Worm (Caenorhabditis elegans): ENCODE results near the gene dpy-28.

dpy-28 gene

DNA sequence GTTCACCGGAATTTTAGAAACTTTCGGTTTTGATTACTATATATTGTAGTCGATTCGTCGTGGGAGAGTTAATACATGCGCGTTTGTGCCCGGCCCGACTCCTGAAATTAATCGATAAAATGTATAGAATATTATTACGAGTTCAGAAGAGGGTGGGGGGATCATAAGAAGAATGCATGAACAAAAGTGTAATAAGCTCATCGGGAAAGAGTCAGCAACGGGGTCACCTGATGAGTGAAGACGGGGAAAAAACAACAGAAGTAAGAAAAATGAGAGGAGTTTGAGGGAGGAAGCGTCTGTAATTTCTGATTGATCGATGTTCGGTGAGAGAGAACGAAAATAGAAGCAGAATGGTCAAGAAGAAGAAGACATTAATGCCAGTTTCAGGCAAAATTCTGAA, 46.8 kb upstream of the dpy-28 start, which contains the start of gene W09D10.4:
Gene W09D10.4 (minus strand): TSS at position 101 of the 400 bp plus-strand sequence.
- TF ChIP-seq nhr-90 (tag; optimal IDR thresholded peaks at IDR 0.05) (no peak), cebp-1 (GFP tag; IDR thresholded peaks at IDR 0.05) (no peak), cebp-1 (tag; optimal IDR thresholded peaks at IDR 0.05) (peak; percentile 4)

ce11 chrIII:10717479-10717878, 45.5 kb upstream of the dpy-28 start:
- TF ChIP-seq attf-6 (GFP tag; IDR thresholded peaks at IDR 0.05) (no peak), tlf-1 (GFP tag; optimal IDR thresholded peaks at IDR 0.05) (peak; percentile 24), B0019.2 (GFP tag; conservative IDR thresholded peaks at IDR 0.05) (no peak), ztf-25 (GFP tag; IDR thresholded peaks at IDR 0.05) (no peak), egrh-3 (GFP tag; IDR thresholded peaks at IDR 0.05) (no peak), athp-1 (tag; optimal IDR thresholded peaks at IDR 0.05) (no peak), snpc-4 (GFP tag; optimal IDR thresholded peaks at IDR 0.05) (no peak), snpc-4 (tag; optimal IDR thresholded peaks at IDR 0.05) (peak in 2 of 4 experiments; percentile 4 to 19), snpc-3.4 (tag; optimal IDR thresholded peaks at IDR 0.05) (no peak), Y53G8AR.9 (GFP tag; conservative IDR thresholded peaks at IDR 0.05) (no peak), mes-4 (tag; optimal IDR thresholded peaks at IDR 0.05) (no peak), hrde-1 (tag; optimal IDR thresholded peaks at IDR 0.05; ENCODE audit: borderline replicate concordance) (no peak), pha-4 (tag; optimal IDR thresholded peaks at IDR 0.05) (no peak), ZK185.1 (tag; optimal IDR thresholded peaks at IDR 0.05; ENCODE audit: poor library complexity, severe bottlenecking) (peak; percentile 69), cebp-1 (GFP tag; IDR thresholded peaks at IDR 0.05) (no peak), cebp-1 (tag; optimal IDR thresholded peaks at IDR 0.05) (peak; percentile 63), madf-10 (tag; optimal IDR thresholded peaks at IDR 0.05) (peak; percentile 41), egl-44 (GFP tag; IDR thresholded peaks at IDR 0.05) (no peak), die-1 (tag; optimal IDR thresholded peaks at IDR 0.05) (peak; percentile 45), K12H6.12 (tag; optimal IDR thresholded peaks at IDR 0.05) (no peak), nfya-2 (GFP tag; IDR thresholded peaks at IDR 0.05) (no peak), rec-8 (tag; optimal IDR thresholded peaks at IDR 0.05) (no peak), ccch-3 (GFP tag; optimal IDR thresholded peaks at IDR 0.05) (no peak), him-1 (tag; optimal IDR thresholded peaks at IDR 0.05) (no peak), fkh-3 (tag; optimal IDR thresholded peaks at IDR 0.05) (no peak), hmg-20 (GFP tag; IDR thresholded peaks at IDR 0.05) (no peak), F55B11.4 (tag; optimal IDR thresholded peaks at IDR 0.05; ENCODE audit: borderline replicate concordance, insufficient read depth) (no peak), tbx-9 (tag; optimal IDR thresholded peaks at IDR 0.05; ENCODE audit: borderline replicate concordance) (no peak), zim-3 (tag; optimal IDR thresholded peaks at IDR 0.05) (no peak), lin-35 (GFP tag; optimal IDR thresholded peaks at IDR 0.05) (no peak), lsl-1 (GFP tag; optimal IDR thresholded peaks at IDR 0.05) (no peak), K11D2.4 (GFP tag; IDR thresholded peaks at IDR 0.05) (peak; percentile 71), rcor-1 (GFP tag; IDR thresholded peaks at IDR 0.05) (no peak; the same call in 1 of the 2 replicates), lin-40 (tag; optimal IDR thresholded peaks at IDR 0.05) (peak; percentile 83), D2030.7 (GFP tag; IDR thresholded peaks at IDR 0.05) (no peak), unc-130 (GFP tag; optimal IDR thresholded peaks at IDR 0.05) (no peak), akir-1 (GFP tag; optimal IDR thresholded peaks at IDR 0.05) (no peak), tbp1 (GFP tag; optimal IDR thresholded peaks at IDR 0.05) (peak; percentile 43), F49E8.2 (tag; optimal IDR thresholded peaks at IDR 0.05; ENCODE audit: insufficient read depth) (no peak), lin-54 (GFP tag; optimal IDR thresholded peaks at IDR 0.05) (peak; percentile 24), egl-18 (GFP tag; IDR thresholded peaks at IDR 0.05) (no peak), gei-17 (GFP tag; optimal IDR thresholded peaks at IDR 0.05) (no peak), chd-7 (tag; optimal IDR thresholded peaks at IDR 0.05) (peak; percentile 60), lag-1 (GFP tag; IDR thresholded peaks at IDR 0.05) (no peak), sea-2 (GFP tag; IDR thresholded peaks at IDR 0.05) (no peak)
